Worm (Caenorhabditis elegans) whole organism, L4 larva: Measurements from ENCODE around the gene pqn-16.
A peak's percentile ranks its signal among the peaks of the same experiment; 100 is the strongest.

ENCODE experiments used
- F37D6.2 ChIP-seq: sonication (generic microtip); optimal IDR thresholded peaks from 2 replicates; lab custom pipeline; 2016; ENCODE audit warnings: mild to moderate bottlenecking, missing genetic modification characterization, missing compliant biosample characterization
- aha-1 ChIP-seq: fragments of 150-350 bp; peaks from one replicate; lab custom pipeline; 2014; ENCODE audit warnings: missing biosample characterization, missing genetic modification characterization
- ama-1 ChIP-seq: fragments of 150-350 bp; optimal IDR thresholded peaks from 2 replicates; lab custom pipeline; 2014; ENCODE audit warnings: inconsistent platforms, mixed read lengths
- ces-1 ChIP-seq: fragments of 150-350 bp; sonication (generic microtip); optimal IDR thresholded peaks from 4 replicates; lab custom pipeline; 2014; ENCODE audit warnings: missing biosample characterization, missing genetic modification reagents, missing genetic modification characterization
- hmg-1.1 ChIP-seq: fragments of 200-800 bp; sonication (Bioruptor generic); IDR thresholded peaks from 2 replicates; pipeline ENCODE4 v1.3.6; 2022; ENCODE audit warnings: missing genetic modification reagents, missing genetic modification characterization, missing compliant biosample characterization
- lir-3 ChIP-seq: sonication (generic microtip); optimal IDR thresholded peaks from 2 replicates; lab custom pipeline; 2016; ENCODE audit warnings: mild to moderate bottlenecking, missing genetic modification characterization, missing compliant biosample characterization
- mdl-1 ChIP-seq, 2 experiments: fragments of 150-350 bp in 1 of 2; sonication (generic microtip) in 1 of 2; optimal IDR thresholded peaks; 2 replicates each; lab custom pipeline; 2014 to 2017; ENCODE audit warnings: missing biosample characterization in 2 of 2, missing genetic modification characterization in 2 of 2
- nhr-11 ChIP-seq: fragments of 150-350 bp; optimal IDR thresholded peaks from 2 replicates; lab custom pipeline; 2014; ENCODE audit warnings: missing biosample characterization, missing genetic modification characterization
- nhr-25 ChIP-seq: sonication (generic microtip); optimal IDR thresholded peaks from 2 replicates; lab custom pipeline; 2017; ENCODE audit warnings: missing genetic modification characterization, mild to moderate bottlenecking, missing compliant biosample characterization, antibody characterized with exemption, moderate library complexity, borderline replicate concordance; ENCODE audit not compliant: insufficient read depth
- nhr-6 ChIP-seq: fragments of 150-350 bp; optimal IDR thresholded peaks from 2 replicates; lab custom pipeline; 2014; ENCODE audit warnings: missing biosample characterization, missing genetic modification characterization
- pha-4 ChIP-seq, 2 experiments: fragments of 150-350 bp in 1 of 2; fragments of 200-800 bp in 1 of 2; sonication (Bioruptor generic) in 1 of 2; IDR thresholded peaks in 1 of 2; optimal IDR thresholded peaks in 1 of 2; 2 replicates each; pipeline versions ENCODE4 v1.3.6 to Lab custom; 2014 to 2022; ENCODE audit warnings: missing genetic modification characterization in 2 of 2, missing genetic modification reagents in 2 of 2, missing biosample characterization in 1 of 2, missing compliant biosample characterization in 1 of 2
- unc-39 ChIP-seq: sonication (generic microtip); optimal IDR thresholded peaks from 2 replicates; lab custom pipeline; 2017; ENCODE audit warnings: missing biosample characterization, missing genetic modification characterization

ce11 chrV:9186028-9186427 is 12.1 kb downstream of the pqn-16 start:
- TF ChIP-seq ama-1 (no peak), mdl-1 (tag; optimal IDR thresholded peaks at IDR 0.05; lab: Kevin White, UChicago) (no peak), hmg-1.1 (no peak), nhr-6 (no peak), aha-1 (tag; lab: Kevin White, UChicago) (peak; percentile 20), lir-3 (tag; lab: Kevin White, UChicago) (no peak), nhr-11 (no peak), F37D6.2 (tag; lab: Kevin White, UChicago) (no peak), ces-1 (GFP tag; lab: Kevin White, UChicago) (no peak), pha-4 (GFP tag; IDR thresholded peaks at IDR 0.05; lab: Robert Waterston, UW) (no peak), pha-4 (tag; optimal IDR thresholded peaks at IDR 0.05; lab: Kevin White, UChicago) (no peak), unc-39 (tag; lab: Kevin White, UChicago) (no peak), nhr-25 (tag; lab: Kevin White, UChicago) (no peak)
